Fruit fly (Drosophila melanogaster) whole organism, embryonic: ENCODE measurements around the gene CG9920.

Source experiments
- B-H2 ChIP-seq: fragments of 200-800 bp; sonication (Bioruptor generic); optimal IDR thresholded peaks from 2 replicates; lab custom pipeline; 2018; ENCODE audit warnings: missing biosample characterization, mild to moderate bottlenecking, missing genetic modification characterization
- BtbVII ChIP-seq: fragments of 200-800 bp; sonication (Bioruptor generic); optimal IDR thresholded peaks from 3 replicates; lab custom pipeline; 2017; ENCODE audit warnings: missing biosample characterization, mild to moderate bottlenecking, missing genetic modification characterization
- CG1024 ChIP-seq: fragments of 200-800 bp; sonication (Bioruptor generic); IDR thresholded peaks from 2 replicates; pipeline ENCODE4 v1.3.6; 2022; ENCODE audit warnings: missing biosample characterization, missing genetic modification characterization
- CG10267 ChIP-seq: fragments of 200-800 bp; sonication (Bioruptor generic); optimal IDR thresholded peaks from 2 replicates; lab custom pipeline; 2018; ENCODE audit warnings: missing biosample characterization, mild to moderate bottlenecking, missing genetic modification characterization, moderate library complexity
- CG10543 ChIP-seq: fragments of 200-800 bp; sonication (Bioruptor generic); optimal IDR thresholded peaks from 3 replicates; lab custom pipeline; 2017; ENCODE audit warnings: missing biosample characterization, mild to moderate bottlenecking, missing genetic modification characterization, moderate library complexity
- CG10654 ChIP-seq: fragments of 200-800 bp; sonication (Bioruptor generic); optimal IDR thresholded peaks from 2 replicates; lab custom pipeline; 2016; ENCODE audit warnings: missing biosample characterization, missing genetic modification characterization
- CG12155 ChIP-seq: fragments of 200-800 bp; sonication (Bioruptor generic); optimal IDR thresholded peaks from 3 replicates; lab custom pipeline; 2016; ENCODE audit warnings: missing biosample characterization, missing genetic modification characterization
- CG12659 ChIP-seq: fragments of 200-800 bp; sonication (Bioruptor generic); optimal IDR thresholded peaks from 3 replicates; lab custom pipeline; 2017; ENCODE audit warnings: mild to moderate bottlenecking, missing biosample characterization, missing genetic modification reagents, missing genetic modification characterization
- CG14667 ChIP-seq: fragments of 200-800 bp; sonication (Bioruptor generic); IDR thresholded peaks from 2 replicates; pipeline ENCODE4 v1.3.6; 2022; ENCODE audit warnings: missing biosample characterization, missing genetic modification characterization
- CG15073 ChIP-seq: fragments of 200-800 bp; sonication (Bioruptor generic); optimal IDR thresholded peaks from 2 replicates; lab custom pipeline; 2016; ENCODE audit warnings: missing biosample characterization, missing genetic modification characterization
- CG15269 ChIP-seq: fragments of 200-800 bp; sonication (Bioruptor generic); optimal IDR thresholded peaks from 2 replicates; lab custom pipeline; 2018; ENCODE audit warnings: missing biosample characterization, mild to moderate bottlenecking, missing genetic modification characterization, moderate library complexity
- CG18476 ChIP-seq: fragments of 200-800 bp; sonication (Bioruptor generic); optimal IDR thresholded peaks from 2 replicates; lab custom pipeline; 2016; ENCODE audit warnings: missing biosample characterization, mild to moderate bottlenecking, missing genetic modification characterization
- CG2199 ChIP-seq: fragments of 200-800 bp; sonication (Bioruptor generic); IDR thresholded peaks from 3 replicates; pipeline ENCODE4 v1.3.6; 2022; ENCODE audit warnings: missing biosample characterization, missing genetic modification characterization
- CG2712 ChIP-seq: fragments of 200-800 bp; optimal IDR thresholded peaks from 3 replicates; lab custom pipeline; 2019; ENCODE audit warnings: missing biosample characterization, mild to moderate bottlenecking, missing genetic modification characterization, moderate library complexity
- CG32532 ChIP-seq: fragments of 200-800 bp; sonication (Bioruptor generic); IDR thresholded peaks from 2 replicates; pipeline ENCODE4 v1.3.6; 2022; ENCODE audit warnings: missing biosample characterization, missing genetic modification characterization
- CG43689 ChIP-seq: fragments of 200-800 bp; sonication (Bioruptor generic); IDR thresholded peaks from 2 replicates; pipeline ENCODE4 v1.3.6; 2022; ENCODE audit warnings: missing biosample characterization, missing genetic modification characterization
- CG4404 ChIP-seq: fragments of 200-800 bp; sonication (Bioruptor generic); IDR thresholded peaks from 2 replicates; pipeline ENCODE4 v1.3.6; 2022; ENCODE audit warnings: missing biosample characterization, missing genetic modification characterization
- CG6272 ChIP-seq: fragments of 200-800 bp; sonication (Bioruptor generic); IDR thresholded peaks from 2 replicates; pipeline ENCODE4 v1.3.6; 2022; ENCODE audit warnings: missing biosample characterization, missing genetic modification characterization
- CG8089 ChIP-seq: fragments of 200-800 bp; sonication (Bioruptor generic); optimal IDR thresholded peaks from 3 replicates; lab custom pipeline; 2016; ENCODE audit warnings: missing biosample characterization, missing genetic modification characterization
- CG8388 ChIP-seq: fragments of 200-800 bp; sonication (Bioruptor generic); optimal IDR thresholded peaks from 2 replicates; lab custom pipeline; 2019; ENCODE audit warnings: missing biosample characterization, mild to moderate bottlenecking, missing genetic modification characterization, moderate library complexity
- CG9797 ChIP-seq: fragments of 200-800 bp; sonication (Bioruptor generic); optimal IDR thresholded peaks from 3 replicates; lab custom pipeline; 2018; ENCODE audit warnings: missing biosample characterization, mild to moderate bottlenecking, missing genetic modification characterization
- Camta ChIP-seq: fragments of 200-800 bp; sonication (Bioruptor generic); optimal IDR thresholded peaks from 2 replicates; lab custom pipeline; 2016; ENCODE audit warnings: missing biosample characterization, missing genetic modification characterization
- Dad ChIP-seq: fragments of 200-800 bp; sonication (Bioruptor generic); optimal IDR thresholded peaks from 3 replicates; lab custom pipeline; 2016; ENCODE audit warnings: missing biosample characterization, missing genetic modification characterization
- Doc2 ChIP-seq: fragments of 200-800 bp; sonication (Bioruptor generic); IDR thresholded peaks from 2 replicates; pipeline ENCODE4 v1.3.6; 2022; ENCODE audit warnings: missing biosample characterization, missing genetic modification characterization
- Elba2 ChIP-seq: fragments of 200-800 bp; sonication (Bioruptor generic); optimal IDR thresholded peaks from 3 replicates; lab custom pipeline; 2016; ENCODE audit warnings: missing biosample characterization, missing genetic modification characterization
- GATAe ChIP-seq: fragments of 200-800 bp; sonication (Bioruptor generic); conservative IDR thresholded peaks from 2 replicates; pipeline ENCODE4 v1.3.6; 2022; ENCODE audit warnings: missing biosample characterization, missing genetic modification characterization
- HLH3B ChIP-seq: fragments of 200-800 bp; sonication (Bioruptor generic); IDR thresholded peaks from 2 replicates; pipeline ENCODE4 v1.3.6; 2022; ENCODE audit warnings: missing biosample characterization, missing genetic modification characterization
- HLH4C ChIP-seq: fragments of 200-800 bp; sonication (Bioruptor generic); IDR thresholded peaks from 3 replicates; pipeline ENCODE4 v1.3.6; 2022; ENCODE audit warnings: missing biosample characterization, missing genetic modification characterization; ENCODE audit not compliant: partially characterized antibody
- Hmr ChIP-seq: fragments of 200-800 bp; sonication (Bioruptor generic); optimal IDR thresholded peaks from 3 replicates; lab custom pipeline; 2017; ENCODE audit warnings: mild to moderate bottlenecking, missing biosample characterization, missing genetic modification reagents, missing genetic modification characterization
- Max ChIP-seq: fragments of 200-800 bp; sonication (Bioruptor generic); optimal IDR thresholded peaks from 2 replicates; lab custom pipeline; 2016; ENCODE audit warnings: missing biosample characterization, mild to moderate bottlenecking, missing genetic modification characterization
- Mes4 ChIP-seq: fragments of 200-800 bp; sonication (Bioruptor generic); optimal IDR thresholded peaks from 2 replicates; lab custom pipeline; 2016; ENCODE audit warnings: missing biosample characterization, missing genetic modification characterization
- Nf-YC ChIP-seq: fragments of 200-800 bp; optimal IDR thresholded peaks from 3 replicates; lab custom pipeline; 2019; ENCODE audit warnings: missing biosample characterization, mild to moderate bottlenecking, missing genetic modification characterization, moderate library complexity
- NfI ChIP-seq: fragments of 200-800 bp; sonication (Bioruptor generic); optimal IDR thresholded peaks from 3 replicates; lab custom pipeline; 2018; ENCODE audit warnings: missing biosample characterization, mild to moderate bottlenecking, missing genetic modification characterization, moderate library complexity
- Oaz ChIP-seq: fragments of 200-800 bp; sonication (Bioruptor generic); IDR thresholded peaks from 2 replicates; pipeline ENCODE4 v1.3.6; 2022; ENCODE audit warnings: missing biosample characterization, missing genetic modification characterization
- Ptx1 ChIP-seq: fragments of 200-800 bp; sonication (Bioruptor generic); IDR thresholded peaks from 2 replicates; pipeline ENCODE4 v1.3.6; 2022; ENCODE audit warnings: missing biosample characterization, missing genetic modification characterization
- Sox102F ChIP-seq: fragments of 200-800 bp; sonication (Bioruptor generic); optimal IDR thresholded peaks from 2 replicates; lab custom pipeline; 2018; ENCODE audit warnings: missing biosample characterization, mild to moderate bottlenecking, missing genetic modification characterization, moderate library complexity
- ash1 ChIP-seq: fragments of 200-800 bp; sonication (Bioruptor generic); optimal IDR thresholded peaks from 2 replicates; lab custom pipeline; 2018; ENCODE audit warnings: missing biosample characterization, mild to moderate bottlenecking, missing genetic modification characterization
- btn ChIP-seq: fragments of 200-800 bp; sonication (Bioruptor generic); optimal IDR thresholded peaks from 2 replicates; lab custom pipeline; 2016; ENCODE audit warnings: missing biosample characterization, missing genetic modification characterization
- croc ChIP-seq: fragments of 200-800 bp; sonication (Bioruptor generic); conservative IDR thresholded peaks from 3 replicates; pipeline ENCODE4 v1.3.6; 2022; ENCODE audit warnings: missing biosample characterization, missing genetic modification characterization
- danr ChIP-seq: fragments of 200-800 bp; sonication (Bioruptor generic); IDR thresholded peaks from 2 replicates; pipeline ENCODE4 v1.3.6; 2022; ENCODE audit warnings: missing biosample characterization, missing genetic modification characterization
- ftz-f1 ChIP-seq: fragments of 200-800 bp; sonication (Bioruptor generic); optimal IDR thresholded peaks from 2 replicates; lab custom pipeline; 2016; ENCODE audit warnings: missing biosample characterization, missing genetic modification characterization
- gcm ChIP-seq: fragments of 200-800 bp; sonication (Bioruptor generic); optimal IDR thresholded peaks from 2 replicates; lab custom pipeline; 2019; ENCODE audit warnings: missing biosample characterization, mild to moderate bottlenecking, missing genetic modification characterization, moderate library complexity
- gfzf ChIP-seq: fragments of 200-800 bp; sonication (Bioruptor generic); optimal IDR thresholded peaks from 2 replicates; lab custom pipeline; 2016; ENCODE audit warnings: missing biosample characterization, mild to moderate bottlenecking, missing genetic modification characterization, moderate library complexity
- jumu ChIP-seq: fragments of 200-800 bp; sonication (Bioruptor generic); optimal IDR thresholded peaks from 3 replicates; lab custom pipeline; 2016; ENCODE audit warnings: missing biosample characterization, missing genetic modification characterization
- nerfin-2 ChIP-seq: fragments of 200-800 bp; sonication (Bioruptor generic); IDR thresholded peaks from 2 replicates; pipeline ENCODE4 v1.3.6; 2022; ENCODE audit warnings: missing biosample characterization, missing genetic modification characterization; ENCODE audit not compliant: partially characterized antibody
- pnt ChIP-seq: fragments of 200-800 bp; sonication (Bioruptor generic); optimal IDR thresholded peaks from 3 replicates; lab custom pipeline; 2016; ENCODE audit warnings: missing biosample characterization, missing genetic modification characterization
- rib ChIP-seq: fragments of 200-800 bp; sonication (Bioruptor generic); IDR thresholded peaks from 2 replicates; pipeline ENCODE4 v1.3.6; 2022; ENCODE audit warnings: missing biosample characterization, missing genetic modification characterization
- salm ChIP-seq: fragments of 200-800 bp; sonication (Bioruptor generic); optimal IDR thresholded peaks from 2 replicates; lab custom pipeline; 2018; ENCODE audit warnings: missing biosample characterization, mild to moderate bottlenecking, missing genetic modification characterization
- so ChIP-seq: fragments of 200-800 bp; sonication (Bioruptor generic); IDR thresholded peaks from 3 replicates; pipeline ENCODE4 v1.3.6; 2022; ENCODE audit warnings: missing biosample characterization, missing genetic modification characterization
- stc ChIP-seq: fragments of 200-800 bp; sonication (Bioruptor generic); IDR thresholded peaks from 2 replicates; pipeline ENCODE4 v1.3.6; 2022; ENCODE audit warnings: missing biosample characterization, missing genetic modification characterization
- tin ChIP-seq: fragments of 200-800 bp; sonication (Bioruptor generic); optimal IDR thresholded peaks from 3 replicates; lab custom pipeline; 2016; ENCODE audit warnings: missing biosample characterization, missing genetic modification characterization
- wdn ChIP-seq: fragments of 200-800 bp; sonication (Bioruptor generic); IDR thresholded peaks from 2 replicates; pipeline ENCODE4 v1.3.6; 2022; ENCODE audit warnings: missing biosample characterization, missing genetic modification characterization

Gene CG9920

DNA sequence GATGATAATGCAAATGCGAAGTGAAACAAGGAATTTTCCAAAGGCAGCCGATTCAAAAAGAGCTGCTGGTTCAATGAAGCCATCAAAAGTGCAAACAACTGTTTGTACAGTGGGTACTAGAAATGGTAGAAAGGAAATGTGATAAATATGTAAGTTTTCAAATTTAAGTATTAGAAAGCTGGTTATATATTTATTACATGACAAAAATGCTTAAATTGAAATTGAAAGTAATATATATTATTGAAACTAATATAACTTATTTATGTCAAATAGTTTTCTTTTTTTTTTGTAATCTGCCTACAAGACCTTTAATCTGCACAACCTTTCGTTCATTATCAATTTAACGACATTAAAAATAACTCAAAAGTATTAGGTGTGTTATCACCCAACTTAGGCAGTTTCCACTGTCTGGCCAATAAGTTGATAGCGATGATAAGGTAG lies 49.2 kb downstream of the CG9920 start (continued):
- TF ChIP-seq wdn: no peak
- no peak for TF ChIP-seq CG8089 (GFP tag; lab: Kevin White, UChicago)
- no peak for TF ChIP-seq btn (GFP tag; lab: Kevin White, UChicago)
- TF ChIP-seq NfI (GFP tag; lab: Kevin White, UChicago): peak; percentile 7
- TF ChIP-seq Dad (GFP tag; lab: Kevin White, UChicago): no peak
- peak; percentile 36 for TF ChIP-seq CG12659 (GFP tag; lab: Kevin White, UChicago)
- TF ChIP-seq CG10267 (tag; lab: Kevin White, UChicago): peak; percentile 1
- TF ChIP-seq Ptx1 (GFP tag; lab: Robert Waterston, UW): no peak
- TF ChIP-seq Mes4: no peak
- peak; percentile 53 for TF ChIP-seq CG15269 (tag; lab: Kevin White, UChicago)
- no peak for TF ChIP-seq CG6272 (GFP tag; lab: Robert Waterston, UW)
- TF ChIP-seq jumu (GFP tag; lab: Kevin White, UChicago): no peak
- TF ChIP-seq HLH4C (GFP tag; lab: Robert Waterston, UW): no peak
- peak; percentile 9 for TF ChIP-seq CG12155 (GFP tag; lab: Kevin White, UChicago)
- TF ChIP-seq rib (GFP tag; lab: Robert Waterston, UW): no peak
- TF ChIP-seq ash1 (GFP tag; lab: Kevin White, UChicago): no peak
- no peak for TF ChIP-seq CG10654
- no peak for TF ChIP-seq Elba2 (GFP tag; lab: Kevin White, UChicago)
- TF ChIP-seq CG18476 (GFP tag; lab: Kevin White, UChicago): no peak
- TF ChIP-seq CG9797 (GFP tag; lab: Kevin White, UChicago): no peak
- TF ChIP-seq gcm: no peak
- TF ChIP-seq danr: no peak
- no peak for TF ChIP-seq Doc2 (GFP tag; lab: Robert Waterston, UW)
- no peak for TF ChIP-seq CG8388
- no peak for TF ChIP-seq stc (GFP tag; lab: Robert Waterston, UW)
- TF ChIP-seq Sox102F (GFP tag; lab: Kevin White, UChicago): peak; percentile 10
- TF ChIP-seq nerfin-2 (GFP tag; lab: Robert Waterston, UW): no peak
- peak; percentile 27 for TF ChIP-seq Hmr
- TF ChIP-seq CG32532: 0 out of 2 replicates have a peak, but pooled peaks have one; percentile 12
- TF ChIP-seq CG2712 (tag; lab: Kevin White, UChicago): peak; percentile 19
- no peak for TF ChIP-seq pnt
- no peak for TF ChIP-seq HLH3B (GFP tag; lab: Robert Waterston, UW)
- TF ChIP-seq GATAe (GFP tag; lab: Robert Waterston, UW): 0 out of 2 replicates have a peak, but pooled peaks have one; percentile 25
- peak; percentile 12 for TF ChIP-seq BtbVII (GFP tag; lab: Kevin White, UChicago)
- no peak for TF ChIP-seq croc (GFP tag; lab: Robert Waterston, UW)
- no peak for TF ChIP-seq Max (GFP tag; lab: Kevin White, UChicago)
- TF ChIP-seq Nf-YC (tag; lab: Kevin White, UChicago): peak; percentile 1
- TF ChIP-seq CG10543 (GFP tag; lab: Kevin White, UChicago): no peak
- no peak for TF ChIP-seq salm (tag; lab: Kevin White, UChicago)
- TF ChIP-seq CG14667 (GFP tag; lab: Robert Waterston, UW): no peak
- no peak for TF ChIP-seq Oaz (GFP tag; lab: Robert Waterston, UW)
- no peak for TF ChIP-seq CG1024
- TF ChIP-seq CG4404 (GFP tag; lab: Robert Waterston, UW): no peak
- TF ChIP-seq CG2199 (GFP tag; lab: Robert Waterston, UW): no peak
- peak; percentile 13 for TF ChIP-seq B-H2 (GFP tag; lab: Kevin White, UChicago)
- no peak for TF ChIP-seq ftz-f1
- TF ChIP-seq tin (GFP tag; lab: Kevin White, UChicago): no peak
- TF ChIP-seq gfzf (GFP tag; lab: Kevin White, UChicago): no peak
- TF ChIP-seq Camta (GFP tag; lab: Kevin White, UChicago): no peak
- no peak for TF ChIP-seq CG15073
- TF ChIP-seq CG43689 (GFP tag; lab: Robert Waterston, UW): no peak
- TF ChIP-seq so (GFP tag; lab: Robert Waterston, UW): no peak
